Worm (Caenorhabditis elegans): ENCODE results near the gene K06A9.1.

Gene K06A9.1

ce11 chrX:1546878-1547555 is at the start of gene K06A9.1:
TSS of gene K06A9.1 (plus strand) at chrX:1547505.
- no peak for TF ChIP-seq nhr-71 (tag; optimal IDR thresholded peaks at IDR 0.05)
- TF ChIP-seq elt-2 (tag; optimal IDR thresholded peaks at IDR 0.05) = peak; percentile 36
- no peak for TF ChIP-seq tbx-2 (tag; optimal IDR thresholded peaks at IDR 0.05)

- TF ChIP-seq isw-1 (GFP tag; IDR thresholded peaks at IDR 0.05) (no peak), ztf-11 (tag; optimal IDR thresholded peaks at IDR 0.05) (no peak), egl-13 (tag; optimal IDR thresholded peaks at IDR 0.05) (no peak), xbp-1 (tag; optimal IDR thresholded peaks at IDR 0.05) (no peak), mef-2 (tag; optimal IDR thresholded peaks at IDR 0.05) (no peak), nhr-20 (tag; optimal IDR thresholded peaks at IDR 0.05) (no peak), mep-1 (tag; optimal IDR thresholded peaks at IDR 0.05) (no peak), nhr-76 (tag; optimal IDR thresholded peaks at IDR 0.05) (no peak), lin-13 (GFP tag; optimal IDR thresholded peaks at IDR 0.05) (no peak), skn-1 (tag; optimal IDR thresholded peaks at IDR 0.05) (no peak), nhr-84 (tag; optimal IDR thresholded peaks at IDR 0.05) (no peak), grh-1 (GFP tag; IDR thresholded peaks at IDR 0.05) (no peak), unc-30 (tag; optimal IDR thresholded peaks at IDR 0.05) (no peak), ets-5 (GFP tag; IDR thresholded peaks at IDR 0.05) (no peak), ceh-8 (GFP tag; optimal IDR thresholded peaks at IDR 0.05) (no peak)
Observed at ce11 chrX:1497581-1497980, 49.7 kb upstream of the K06A9.1 start, which contains the start of gene F09E10.6. TSS of gene F09E10.6 (minus strand) at chrX:1497681.

- peak; percentile 8 for TF ChIP-seq snu-23 (GFP tag; optimal IDR thresholded peaks at IDR 0.05)
- TF ChIP-seq rnt-1 (tag; optimal IDR thresholded peaks at IDR 0.05) = peak; percentile 30
- TF ChIP-seq blmp-1 (tag; optimal IDR thresholded peaks at IDR 0.05) = peak; percentile 94
- TF ChIP-seq F16B12.6 (tag; optimal IDR thresholded peaks at IDR 0.05) = peak; percentile 53
- no peak for TF ChIP-seq sox-4 (tag; optimal IDR thresholded peaks at IDR 0.05)
Observed at ce11 chrX:1499499-1499898, 47.8 kb upstream of the K06A9.1 start.

- TF ChIP-seq efl-1 (optimal IDR thresholded peaks at IDR 0.05) (no peak), efl-1 (GFP tag; optimal IDR thresholded peaks at IDR 0.05 in 1 of 2) (peak in 1 of 2 experiments; percentile 66), nhr-71 (tag; optimal IDR thresholded peaks at IDR 0.05) (no peak), ceh-88 (GFP tag; IDR thresholded peaks at IDR 0.05) (no peak)
Observed at ce11 chrX:1501752-1502151, 45.6 kb upstream of the K06A9.1 start, which contains the start of gene F09E10.7. TSS of gene F09E10.7 (minus strand) at chrX:1501852.

ce11 chrX:1502490-1502889 is 44.8 kb upstream of the K06A9.1 start, which contains the start of gene F09E10.1:
TSS of gene F09E10.1 (plus strand) at chrX:1502790.
- TF ChIP-seq unc-86 (tag; optimal IDR thresholded peaks at IDR 0.05) (no peak), unc-62 (GFP tag; optimal IDR thresholded peaks at IDR 0.05) (no peak), tlp-1 (tag; optimal IDR thresholded peaks at IDR 0.05) (no peak), nhr-237 (tag; optimal IDR thresholded peaks at IDR 0.05) (no peak), hlh-17 (GFP tag; optimal IDR thresholded peaks at IDR 0.05; ENCODE audit: borderline replicate concordance) (no peak), fkh-4 (tag; optimal IDR thresholded peaks at IDR 0.05; ENCODE audit: borderline replicate concordance) (no peak), nhr-85 (tag) (no peak), pag-3 (tag; optimal IDR thresholded peaks at IDR 0.05; ENCODE audit: borderline replicate concordance, insufficient read depth) (no peak), jun-1 (tag; optimal IDR thresholded peaks at IDR 0.05) (no peak), lsy-2 (tag; optimal IDR thresholded peaks at IDR 0.05) (no peak), unc-130 (tag; optimal IDR thresholded peaks at IDR 0.05) (no peak), nhr-12 (tag; optimal IDR thresholded peaks at IDR 0.05) (no peak), lin-13 (GFP tag; optimal IDR thresholded peaks at IDR 0.05) (no peak), pax-3 (tag; optimal IDR thresholded peaks at IDR 0.05) (no peak), lin-15B (tag; optimal IDR thresholded peaks at IDR 0.05) (no peak), ama-1 (optimal IDR thresholded peaks at IDR 0.05) (no peak), ceh-82 (tag; optimal IDR thresholded peaks at IDR 0.05) (no peak), alr-1 (tag; optimal IDR thresholded peaks at IDR 0.05; ENCODE audit: borderline replicate concordance) (no peak), mdl-1 (tag; optimal IDR thresholded peaks at IDR 0.05) (no peak), hlh-4 (tag; optimal IDR thresholded peaks at IDR 0.05) (no peak)
